Fruit fly (Drosophila melanogaster) whole organism, pupa: ENCODE measurements around the gene CG15446.

Experiments used
- CG10348 ChIP-seq: fragments of 200-800 bp; sonication (Bioruptor generic); IDR thresholded peaks from 2 replicates; pipeline ENCODE4 v1.3.6; 2022; ENCODE audit warnings: missing biosample characterization, missing genetic modification characterization
- CG12605 ChIP-seq: fragments of 200-800 bp; sonication (Bioruptor generic); IDR thresholded peaks from 2 replicates; pipeline ENCODE4 v1.3.6; 2022; ENCODE audit warnings: missing biosample characterization, missing genetic modification characterization
- CG13204 ChIP-seq: fragments of 200-800 bp; sonication (Bioruptor generic); optimal IDR thresholded peaks from 2 replicates; lab custom pipeline; 2018; ENCODE audit warnings: missing biosample characterization, mild to moderate bottlenecking, missing genetic modification characterization, moderate library complexity
- CG14655 ChIP-seq: fragments of 200-800 bp; sonication (Bioruptor generic); optimal IDR thresholded peaks from 3 replicates; lab custom pipeline; 2017; ENCODE audit warnings: mild to moderate bottlenecking, missing biosample characterization, missing genetic modification reagents, missing genetic modification characterization
- CG15710 ChIP-seq: fragments of 200-800 bp; sonication (Bioruptor generic); optimal IDR thresholded peaks from 2 replicates; lab custom pipeline; 2018; ENCODE audit warnings: missing biosample characterization, mild to moderate bottlenecking, missing genetic modification characterization, moderate library complexity
- CG17806 ChIP-seq: fragments of 200-800 bp; sonication (Bioruptor generic); optimal IDR thresholded peaks from 2 replicates; lab custom pipeline; 2018; ENCODE audit warnings: missing biosample characterization, mild to moderate bottlenecking, missing genetic modification characterization, moderate library complexity
- CG32121 ChIP-seq: fragments of 200-800 bp; sonication (Bioruptor generic); IDR thresholded peaks from 2 replicates; pipeline ENCODE4 v1.3.6; 2022; ENCODE audit warnings: missing biosample characterization, missing genetic modification characterization
- CG34367 ChIP-seq: fragments of 200-800 bp; sonication (Bioruptor generic); optimal IDR thresholded peaks from 2 replicates; lab custom pipeline; 2018; ENCODE audit warnings: missing biosample characterization, mild to moderate bottlenecking, missing genetic modification characterization
- CG4496 ChIP-seq: fragments of 200-800 bp; sonication (Bioruptor generic); IDR thresholded peaks from 3 replicates; pipeline ENCODE4 v1.3.6; 2022; ENCODE audit warnings: missing biosample characterization, missing genetic modification characterization
- CG8159 ChIP-seq: fragments of 200-800 bp; sonication (Bioruptor generic); optimal IDR thresholded peaks from 3 replicates; lab custom pipeline; 2018; ENCODE audit warnings: missing biosample characterization, mild to moderate bottlenecking, missing genetic modification characterization, moderate library complexity
- CG8301 ChIP-seq: fragments of 200-800 bp; sonication (Bioruptor generic); optimal IDR thresholded peaks from 2 replicates; lab custom pipeline; 2018; ENCODE audit warnings: missing biosample characterization, mild to moderate bottlenecking, missing genetic modification characterization
- CG9948 ChIP-seq: fragments of 200-800 bp; sonication (Bioruptor generic); optimal IDR thresholded peaks from 2 replicates; lab custom pipeline; 2018; ENCODE audit warnings: missing biosample characterization, mild to moderate bottlenecking, missing genetic modification characterization, moderate library complexity
- D1 ChIP-seq: fragments of 200-800 bp; sonication (Bioruptor generic); optimal IDR thresholded peaks from 2 replicates; lab custom pipeline; 2018; ENCODE audit warnings: missing biosample characterization, mild to moderate bottlenecking, missing genetic modification characterization, moderate library complexity
- EcR ChIP-seq: fragments of 200-800 bp; sonication (Bioruptor generic); optimal IDR thresholded peaks from 3 replicates; lab custom pipeline; 2019; ENCODE audit warnings: missing biosample characterization, missing genetic modification characterization, mild to moderate bottlenecking, moderate library complexity, missing genetic modification reagents
- Ets98B ChIP-seq: fragments of 200-800 bp; sonication (Bioruptor generic); IDR thresholded peaks from 2 replicates; pipeline ENCODE4 v1.3.6; 2022; ENCODE audit warnings: missing biosample characterization, missing genetic modification characterization
- Pif1A ChIP-seq: fragments of 200-800 bp; sonication (Bioruptor generic); optimal IDR thresholded peaks from 3 replicates; lab custom pipeline; 2016; ENCODE audit warnings: missing biosample characterization, missing genetic modification characterization
- Pif1B ChIP-seq: fragments of 200-800 bp; sonication (Bioruptor generic); optimal IDR thresholded peaks from 3 replicates; lab custom pipeline; 2016; ENCODE audit warnings: missing biosample characterization, missing genetic modification characterization
- Snoo ChIP-seq: fragments of 200-800 bp; sonication (Bioruptor generic); optimal IDR thresholded peaks from 3 replicates; lab custom pipeline; 2017; ENCODE audit warnings: missing biosample characterization, mild to moderate bottlenecking, missing genetic modification characterization, inconsistent platforms
- fd96Ca ChIP-seq: fragments of 200-800 bp; sonication (Bioruptor generic); IDR thresholded peaks from 3 replicates; pipeline ENCODE4 v1.3.6; 2022; ENCODE audit warnings: missing biosample characterization, missing genetic modification characterization
- gl ChIP-seq: fragments of 200-800 bp; sonication (Bioruptor generic); optimal IDR thresholded peaks from 2 replicates; lab custom pipeline; 2018; ENCODE audit warnings: missing biosample characterization, mild to moderate bottlenecking, missing genetic modification characterization
- rn ChIP-seq: fragments of 200-800 bp; sonication (Bioruptor generic); IDR thresholded peaks from 2 replicates; pipeline ENCODE4 v1.3.6; 2022; ENCODE audit warnings: missing biosample characterization, missing genetic modification characterization

Gene CG15446

dm6 chrX:21074329-21074708, 27.7 kb downstream of the CG15446 start:
- TF ChIP-seq CG8301 (tag; lab: Kevin White, UChicago), result peak; percentile 69
- TF ChIP-seq EcR (GFP tag; lab: Kevin White, UChicago), result no peak
- peak; percentile 76 for TF ChIP-seq CG32121
- TF ChIP-seq CG4496, result peak; percentile 89
- peak; percentile 70 for TF ChIP-seq Pif1A (GFP tag; lab: Kevin White, UChicago)
- TF ChIP-seq Snoo (tag; lab: Kevin White, UChicago), result peak; percentile 37
- TF ChIP-seq CG34367 (tag; lab: Kevin White, UChicago), result peak; percentile 10
- TF ChIP-seq rn (GFP tag; lab: Robert Waterston, UW), result no peak
- peak; percentile 61 for TF ChIP-seq CG17806
- TF ChIP-seq CG8159 (tag; lab: Kevin White, UChicago), result peak; percentile 48
- peak; percentile 75 for TF ChIP-seq CG14655 (GFP tag; lab: Kevin White, UChicago)
- TF ChIP-seq CG9948, result peak; percentile 57
- no peak for TF ChIP-seq CG10348
- no peak for TF ChIP-seq CG13204 (GFP tag; lab: Kevin White, UChicago)
- TF ChIP-seq D1 (tag; lab: Kevin White, UChicago), result no peak
- TF ChIP-seq fd96Ca (GFP tag; lab: Robert Waterston, UW), result peak; percentile 87
- TF ChIP-seq Pif1B (GFP tag; lab: Kevin White, UChicago), result peak; percentile 54
- TF ChIP-seq CG12605, result peak; percentile 59
- no peak for TF ChIP-seq gl (tag; lab: Kevin White, UChicago)
- TF ChIP-seq CG15710, result peak; percentile 39
- TF ChIP-seq Ets98B (GFP tag; lab: Robert Waterston, UW), result peak; percentile 77

dm6 chrX:21073641-21074328, 28.2 kb downstream of the CG15446 start:
- TF ChIP-seq CG34367 (tag; lab: Kevin White, UChicago) (peak; percentile 40), Pif1B (GFP tag; lab: Kevin White, UChicago) (peak; percentile 48), CG10348 (no peak), CG15710 (peak; percentile 58), D1 (tag; lab: Kevin White, UChicago) (no peak), CG8159 (tag; lab: Kevin White, UChicago) (peak; percentile 55), Pif1A (GFP tag; lab: Kevin White, UChicago) (peak; percentile 31), CG8301 (tag; lab: Kevin White, UChicago) (peak; percentile 63), CG14655 (GFP tag; lab: Kevin White, UChicago) (peak; percentile 68), CG9948 (peak; percentile 67), CG17806 (peak; percentile 43)

DNA sequence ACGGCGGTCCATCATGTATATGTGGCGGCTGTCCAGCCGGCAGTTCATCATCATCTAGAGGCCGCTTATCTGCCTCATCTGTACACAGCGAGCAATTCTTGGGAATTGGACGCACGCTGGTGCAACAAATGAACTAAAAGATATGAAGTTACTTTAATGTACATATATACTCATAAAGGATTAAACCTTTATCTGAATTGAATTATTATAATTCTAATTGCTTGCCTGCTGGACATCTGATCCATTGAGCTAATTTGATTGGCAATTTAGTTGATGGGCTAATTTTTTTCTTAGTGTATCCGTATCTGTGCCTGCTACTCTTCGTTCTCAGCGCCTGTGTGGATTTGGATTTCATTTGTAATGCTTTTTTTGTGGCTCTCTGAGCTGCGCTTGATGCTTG, 29.1 kb downstream of the CG15446 start:
- TF ChIP-seq fd96Ca (GFP tag; lab: Robert Waterston, UW) (peak; percentile 92), CG10348 (peak; percentile 66; the same call in 1 of the 2 replicates), rn (GFP tag; lab: Robert Waterston, UW) (0 out of 2 replicates have a peak, but pooled peaks have one; percentile 45), CG8301 (tag; lab: Kevin White, UChicago) (peak; percentile 93), CG14655 (GFP tag; lab: Kevin White, UChicago) (peak; percentile 94), D1 (tag; lab: Kevin White, UChicago) (peak; percentile 79), Pif1A (GFP tag; lab: Kevin White, UChicago) (peak; percentile 88), gl (tag; lab: Kevin White, UChicago) (peak; percentile 82), CG12605 (peak; percentile 66; the same call in 1 of the 2 replicates), CG4496 (peak; percentile 90), CG17806 (peak; percentile 90), CG34367 (tag; lab: Kevin White, UChicago) (peak; percentile 88), Snoo (tag; lab: Kevin White, UChicago) (peak; percentile 79), CG13204 (GFP tag; lab: Kevin White, UChicago) (peak; percentile 79), CG8159 (tag; lab: Kevin White, UChicago) (peak; percentile 91), Pif1B (GFP tag; lab: Kevin White, UChicago) (peak; percentile 87), EcR (GFP tag; lab: Kevin White, UChicago) (peak; percentile 89), CG9948 (peak; percentile 90), Ets98B (GFP tag; lab: Robert Waterston, UW) (peak; percentile 88), CG32121 (peak; percentile 92), CG15710 (peak; percentile 89)

- no peak for TF ChIP-seq CG9948
- TF ChIP-seq CG12605, result 0 out of 2 replicates have a peak, but pooled peaks have one; percentile 29
- no peak; the same call in 1 of the 2 replicates for TF ChIP-seq Ets98B (GFP tag; lab: Robert Waterston, UW)
- TF ChIP-seq CG34367 (tag; lab: Kevin White, UChicago), result no peak
- no peak for TF ChIP-seq CG17806
- no peak for TF ChIP-seq Snoo (tag; lab: Kevin White, UChicago)
- TF ChIP-seq rn (GFP tag; lab: Robert Waterston, UW), result no peak
- no peak for TF ChIP-seq CG32121
- TF ChIP-seq D1 (tag; lab: Kevin White, UChicago), result no peak
- no peak for TF ChIP-seq CG14655 (GFP tag; lab: Kevin White, UChicago)
- peak; percentile 16 for TF ChIP-seq CG15710
- no peak for TF ChIP-seq Pif1B (GFP tag; lab: Kevin White, UChicago)
- no peak for TF ChIP-seq CG8301 (tag; lab: Kevin White, UChicago)
- peak; percentile 72 for TF ChIP-seq gl (tag; lab: Kevin White, UChicago)
- TF ChIP-seq CG10348, result no peak
- peak; percentile 16 for TF ChIP-seq Pif1A (GFP tag; lab: Kevin White, UChicago)
- no peak for TF ChIP-seq CG8159 (tag; lab: Kevin White, UChicago)
- peak; percentile 45; the same call in 1 of the 3 replicates for TF ChIP-seq CG4496
- no peak for TF ChIP-seq fd96Ca (GFP tag; lab: Robert Waterston, UW)
- TF ChIP-seq CG13204 (GFP tag; lab: Kevin White, UChicago), result peak; percentile 67
- TF ChIP-seq EcR (GFP tag; lab: Kevin White, UChicago), result peak; percentile 96
Observed at dm6 chrX:21071693-21072357, 30.2 kb downstream of the CG15446 start.
